Worm (Caenorhabditis elegans) whole organism, L1 larva: ENCODE measurements around the gene F35F10.6.

Experiments used
- ama-1 ChIP-seq: fragments of 150-350 bp; optimal IDR thresholded peaks from 2 replicates; lab custom pipeline; 2014
- ceh-82 ChIP-seq, 3 experiments: fragments of 150-350 bp in 1 of 3; sonication (generic microtip) in 2 of 3; optimal IDR thresholded peaks; 2 replicates each; lab custom pipeline; 2014 to 2017; ENCODE audit warnings: missing biosample characterization in 3 of 3, missing genetic modification characterization in 3 of 3
- lin-39 ChIP-seq: fragments of 150-350 bp; optimal IDR thresholded peaks from 2 replicates; lab custom pipeline; 2014; ENCODE audit warnings: missing biosample characterization, missing genetic modification reagents, missing genetic modification characterization
- lir-3 ChIP-seq: sonication (generic microtip); optimal IDR thresholded peaks from 2 replicates; lab custom pipeline; 2016; ENCODE audit warnings: mild to moderate bottlenecking, missing genetic modification characterization, moderate library complexity, missing compliant biosample characterization; ENCODE audit not compliant: poor library complexity
- nhr-237 ChIP-seq: fragments of 150-350 bp; optimal IDR thresholded peaks from 2 replicates; lab custom pipeline; 2014; ENCODE audit warnings: missing biosample characterization, missing genetic modification characterization
- rnt-1 ChIP-seq: sonication (generic microtip); optimal IDR thresholded peaks from 2 replicates; lab custom pipeline; 2016; ENCODE audit warnings: mild to moderate bottlenecking, missing genetic modification characterization, moderate library complexity, missing compliant biosample characterization

DNA sequence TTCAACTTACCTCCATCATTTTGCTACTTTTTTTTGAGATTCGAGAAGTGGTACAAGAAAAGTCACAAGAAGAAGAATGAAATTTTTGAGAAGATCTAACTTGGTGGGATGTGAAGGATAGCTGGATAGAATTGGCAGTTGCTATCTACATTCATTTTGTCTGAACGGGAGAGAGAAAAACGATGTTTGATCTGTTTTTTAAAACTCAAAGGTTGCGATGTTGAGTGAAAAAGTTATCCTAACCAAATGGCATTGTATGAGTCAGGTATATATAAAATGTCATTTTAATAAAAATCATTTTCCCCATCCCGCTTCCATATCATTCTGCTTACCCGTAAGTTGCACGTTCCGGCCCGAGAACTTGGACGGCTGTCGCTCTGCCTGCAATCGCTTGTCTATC is at the start of gene F35F10.6:
- TF ChIP-seq ceh-82 (tag; optimal IDR thresholded peaks at IDR 0.05; lab: Kevin White, UChicago) (no peak), rnt-1 (no peak), lin-39 (tag; lab: Kevin White, UChicago) (no peak), lir-3 (tag; lab: Kevin White, UChicago) (no peak), nhr-237 (tag; lab: Kevin White, UChicago) (no peak), ama-1 (lab: Kevin White, UChicago) (no peak)
